Fruit fly (Drosophila melanogaster) whole organism, prepupa: ENCODE results near the gene osk.

Source experiments
- Blimp-1 ChIP-seq: fragments of 200-800 bp; sonication (Bioruptor generic); optimal IDR thresholded peaks from 3 replicates; lab custom pipeline; 2017; ENCODE audit warnings: missing biosample characterization, missing genetic modification characterization, mild to moderate bottlenecking, moderate library complexity, missing genetic modification reagents
- CG10631 ChIP-seq: fragments of 200-800 bp; sonication (Bioruptor generic); optimal IDR thresholded peaks from 2 replicates; lab custom pipeline; 2016; ENCODE audit warnings: missing biosample characterization, missing genetic modification characterization
- CG10669 ChIP-seq: fragments of 200-800 bp; sonication (Bioruptor generic); optimal IDR thresholded peaks from 3 replicates; lab custom pipeline; 2018; ENCODE audit warnings: missing biosample characterization, mild to moderate bottlenecking, missing genetic modification characterization, moderate library complexity
- CG11294 ChIP-seq: fragments of 200-800 bp; sonication (Bioruptor generic); IDR thresholded peaks from 2 replicates; pipeline ENCODE4 v1.3.6; 2022; ENCODE audit warnings: missing biosample characterization, missing genetic modification characterization
- CG11762 ChIP-seq: fragments of 200-800 bp; sonication (Bioruptor generic); optimal IDR thresholded peaks from 3 replicates; lab custom pipeline; 2016; ENCODE audit warnings: missing biosample characterization, missing genetic modification characterization; ENCODE audit not compliant: insufficient read depth
- CG15336 ChIP-seq: fragments of 200-800 bp; sonication (Bioruptor generic); IDR thresholded peaks from 2 replicates; pipeline ENCODE4 v1.3.6; 2022; ENCODE audit warnings: missing biosample characterization, missing genetic modification characterization
- CG1621 ChIP-seq: fragments of 200-800 bp; sonication (Bioruptor generic); optimal IDR thresholded peaks from 3 replicates; lab custom pipeline; 2018; ENCODE audit warnings: missing biosample characterization, mild to moderate bottlenecking, missing genetic modification characterization
- CG16779 ChIP-seq: fragments of 200-800 bp; sonication (Bioruptor generic); optimal IDR thresholded peaks from 3 replicates; lab custom pipeline; 2017; ENCODE audit warnings: missing biosample characterization, mild to moderate bottlenecking, missing genetic modification characterization
- CG3032 ChIP-seq: fragments of 200-800 bp; optimal IDR thresholded peaks from 2 replicates; lab custom pipeline; 2019; ENCODE audit warnings: missing biosample characterization, mild to moderate bottlenecking, missing genetic modification characterization, moderate library complexity
- CG31627 ChIP-seq: fragments of 200-800 bp; sonication (Bioruptor generic); optimal IDR thresholded peaks from 3 replicates; lab custom pipeline; 2016; ENCODE audit warnings: missing biosample characterization, missing genetic modification characterization
- CG32006 ChIP-seq: fragments of 200-800 bp; sonication (Bioruptor generic); optimal IDR thresholded peaks from 3 replicates; lab custom pipeline; 2017; ENCODE audit warnings: missing biosample characterization, mild to moderate bottlenecking, missing genetic modification characterization
- CG3919 ChIP-seq: fragments of 200-800 bp; sonication (Bioruptor generic); optimal IDR thresholded peaks from 3 replicates; lab custom pipeline; 2016; ENCODE audit warnings: missing biosample characterization, missing genetic modification characterization
- CG6276 ChIP-seq: fragments of 200-800 bp; sonication (Bioruptor generic); optimal IDR thresholded peaks from 2 replicates; lab custom pipeline; 2017; ENCODE audit warnings: missing biosample characterization, mild to moderate bottlenecking, missing genetic modification characterization
- CG6792 ChIP-seq: fragments of 200-800 bp; sonication (Bioruptor generic); optimal IDR thresholded peaks from 3 replicates; lab custom pipeline; 2016; ENCODE audit warnings: missing biosample characterization, missing genetic modification characterization
- CG6808 ChIP-seq: fragments of 200-800 bp; sonication (Bioruptor generic); optimal IDR thresholded peaks from 3 replicates; lab custom pipeline; 2017; ENCODE audit warnings: missing biosample characterization, missing genetic modification characterization, mild to moderate bottlenecking, moderate library complexity, missing genetic modification reagents
- CG6854 ChIP-seq: fragments of 200-800 bp; sonication (Bioruptor generic); optimal IDR thresholded peaks from 2 replicates; lab custom pipeline; 2017; ENCODE audit warnings: missing biosample characterization, mild to moderate bottlenecking, missing genetic modification characterization
- CG7368 ChIP-seq: fragments of 200-800 bp; sonication (Bioruptor generic); optimal IDR thresholded peaks from 3 replicates; lab custom pipeline; 2016; ENCODE audit warnings: missing biosample characterization, missing genetic modification characterization
- CG8119 ChIP-seq: fragments of 200-800 bp; sonication (Bioruptor generic); IDR thresholded peaks from 3 replicates; pipeline ENCODE4 v1.3.6; 2022; ENCODE audit warnings: missing biosample characterization, missing genetic modification characterization
- CG8319 ChIP-seq: fragments of 200-800 bp; sonication (Bioruptor generic); optimal IDR thresholded peaks from 3 replicates; lab custom pipeline; 2016; ENCODE audit warnings: missing biosample characterization, missing genetic modification characterization
- CG8632 ChIP-seq: fragments of 200-800 bp; sonication (Bioruptor generic); optimal IDR thresholded peaks from 3 replicates; lab custom pipeline; 2016; ENCODE audit warnings: missing biosample characterization, missing genetic modification characterization
- CG9139 ChIP-seq: fragments of 200-800 bp; sonication (Bioruptor generic); optimal IDR thresholded peaks from 3 replicates; lab custom pipeline; 2017; ENCODE audit warnings: missing biosample characterization, mild to moderate bottlenecking, missing genetic modification characterization
- Eip75B ChIP-seq: fragments of 200-800 bp; sonication (Bioruptor generic); optimal IDR thresholded peaks from 3 replicates; lab custom pipeline; 2016; ENCODE audit warnings: missing biosample characterization, missing genetic modification characterization
- Eip78C ChIP-seq: fragments of 200-800 bp; sonication (Bioruptor generic); peaks from one replicate; lab custom pipeline; 2016; ENCODE audit warnings: missing biosample characterization, missing genetic modification characterization
- Eip93F ChIP-seq: fragments of 200-800 bp; sonication (Bioruptor generic); optimal IDR thresholded peaks from 2 replicates; lab custom pipeline; 2016; ENCODE audit warnings: missing biosample characterization, mild to moderate bottlenecking, missing genetic modification characterization
- Ets96B ChIP-seq: fragments of 200-800 bp; optimal IDR thresholded peaks from 2 replicates; lab custom pipeline; 2019; ENCODE audit warnings: missing biosample characterization, mild to moderate bottlenecking, missing genetic modification characterization, moderate library complexity
- Hr38 ChIP-seq: sonication (Bioruptor generic); optimal IDR thresholded peaks from 2 replicates; lab custom pipeline; 2016; ENCODE audit warnings: missing biosample characterization, missing genetic modification characterization
- Hr39 ChIP-seq: fragments of 200-800 bp; sonication (Bioruptor generic); optimal IDR thresholded peaks from 2 replicates; lab custom pipeline; 2016; ENCODE audit warnings: missing biosample characterization, missing genetic modification characterization
- Hr4 ChIP-seq: fragments of 200-800 bp; sonication (Bioruptor generic); optimal IDR thresholded peaks from 3 replicates; lab custom pipeline; 2016; ENCODE audit warnings: missing biosample characterization, missing genetic modification characterization
- Lpt ChIP-seq: fragments of 200-800 bp; sonication (Bioruptor generic); optimal IDR thresholded peaks from 3 replicates; lab custom pipeline; 2016; ENCODE audit warnings: missing biosample characterization, missing genetic modification characterization
- Met ChIP-seq: fragments of 200-800 bp; sonication (Bioruptor generic); optimal IDR thresholded peaks from 3 replicates; lab custom pipeline; 2016; ENCODE audit warnings: missing biosample characterization, missing genetic modification characterization
- Smox ChIP-seq: fragments of 200-800 bp; sonication (Bioruptor generic); optimal IDR thresholded peaks from 3 replicates; lab custom pipeline; 2016; ENCODE audit warnings: missing biosample characterization, missing genetic modification characterization
- Sox102F ChIP-seq: fragments of 200-800 bp; sonication (Bioruptor generic); optimal IDR thresholded peaks from 2 replicates; lab custom pipeline; 2016; ENCODE audit warnings: missing biosample characterization, mild to moderate bottlenecking, missing genetic modification characterization
- Sox14 ChIP-seq: fragments of 200-800 bp; sonication (Bioruptor generic); optimal IDR thresholded peaks from 3 replicates; lab custom pipeline; 2016; ENCODE audit warnings: missing biosample characterization, missing genetic modification characterization
- Sox15 ChIP-seq: fragments of 200-800 bp; sonication (Bioruptor generic); optimal IDR thresholded peaks from 3 replicates; lab custom pipeline; 2016; ENCODE audit warnings: missing biosample characterization, missing genetic modification characterization
- achi ChIP-seq: fragments of 200-800 bp; sonication (Bioruptor generic); optimal IDR thresholded peaks from 3 replicates; lab custom pipeline; 2016; ENCODE audit warnings: missing biosample characterization, missing genetic modification characterization
- acj6 ChIP-seq: fragments of 200-800 bp; sonication (Bioruptor generic); optimal IDR thresholded peaks from 3 replicates; lab custom pipeline; 2016; ENCODE audit warnings: missing biosample characterization, missing genetic modification characterization
- cyc ChIP-seq: fragments of 200-800 bp; sonication (Bioruptor generic); optimal IDR thresholded peaks from 3 replicates; lab custom pipeline; 2016; ENCODE audit warnings: missing biosample characterization, missing genetic modification characterization
- dsx ChIP-seq: fragments of 200-800 bp; optimal IDR thresholded peaks from 3 replicates; lab custom pipeline; 2019; ENCODE audit warnings: missing biosample characterization, mild to moderate bottlenecking, missing genetic modification characterization, moderate library complexity; ENCODE audit not compliant: poor library complexity, severe bottlenecking
- eg ChIP-seq: fragments of 200-800 bp; sonication (Bioruptor generic); IDR thresholded peaks from 3 replicates; pipeline ENCODE4 v1.3.6; 2022; ENCODE audit warnings: missing biosample characterization, missing genetic modification characterization
- esn ChIP-seq: fragments of 200-800 bp; sonication (Bioruptor generic); optimal IDR thresholded peaks from 2 replicates; lab custom pipeline; 2016; ENCODE audit warnings: missing biosample characterization, mild to moderate bottlenecking, missing genetic modification characterization, moderate library complexity
- fd85E ChIP-seq: fragments of 200-800 bp; sonication (Bioruptor generic); optimal IDR thresholded peaks from 3 replicates; lab custom pipeline; 2016; ENCODE audit warnings: missing biosample characterization, missing genetic modification characterization
- fkh ChIP-seq: fragments of 200-800 bp; sonication (Bioruptor generic); optimal IDR thresholded peaks from 3 replicates; lab custom pipeline; 2017; ENCODE audit warnings: missing biosample characterization, mild to moderate bottlenecking, missing genetic modification characterization, moderate library complexity
- lz ChIP-seq: fragments of 200-800 bp; sonication (Bioruptor generic); optimal IDR thresholded peaks from 3 replicates; lab custom pipeline; 2016; ENCODE audit warnings: missing biosample characterization, missing genetic modification characterization
- pdm3 ChIP-seq: fragments of 200-800 bp; sonication (Bioruptor generic); optimal IDR thresholded peaks from 3 replicates; lab custom pipeline; 2016; ENCODE audit warnings: missing biosample characterization, missing genetic modification characterization
- ss ChIP-seq, 2 experiments: fragments of 200-800 bp; sonication (Bioruptor generic); optimal IDR thresholded peaks; 2 replicates in 1 of 2; 3 replicates in 1 of 2; lab custom pipeline; 2017 to 2018; ENCODE audit warnings: mild to moderate bottlenecking in 2 of 2, missing biosample characterization in 2 of 2, missing genetic modification characterization in 2 of 2, moderate library complexity in 1 of 2
- svp ChIP-seq: fragments of 200-800 bp; sonication (Bioruptor generic); peaks from one replicate; lab custom pipeline; 2016; ENCODE audit warnings: missing biosample characterization, missing genetic modification characterization
- topi ChIP-seq: fragments of 200-800 bp; sonication (Bioruptor generic); optimal IDR thresholded peaks from 3 replicates; lab custom pipeline; 2016; ENCODE audit warnings: missing biosample characterization, missing genetic modification characterization
- vri ChIP-seq: fragments of 200-800 bp; sonication (Bioruptor generic); optimal IDR thresholded peaks from 3 replicates; lab custom pipeline; 2016; ENCODE audit warnings: missing biosample characterization, mild to moderate bottlenecking, missing genetic modification characterization

osk gene

dm6 chr3R:8957739-8958138 is 22.8 kb downstream of the osk start:
- TF ChIP-seq cyc (GFP tag; lab: Kevin White, UChicago) (peak; percentile 38), CG10669 (GFP tag; lab: Kevin White, UChicago) (peak; percentile 9), Ets96B (tag; lab: Kevin White, UChicago) (peak; percentile 37), CG6792 (GFP tag; lab: Kevin White, UChicago) (no peak), CG7368 (GFP tag; lab: Kevin White, UChicago) (no peak), ss (GFP tag; optimal IDR thresholded peaks at IDR 0.05; lab: Kevin White, UChicago) (peak in 1 of 2 experiments; percentile 47), vri (peak; percentile 3), Met (GFP tag; lab: Kevin White, UChicago) (peak; percentile 34), achi (GFP tag; lab: Kevin White, UChicago) (no peak), svp (peak; percentile 83), CG31627 (GFP tag; lab: Kevin White, UChicago) (peak; percentile 32), lz (GFP tag; lab: Kevin White, UChicago) (peak; percentile 37), CG11762 (GFP tag; lab: Kevin White, UChicago) (no peak), CG16779 (tag; lab: Kevin White, UChicago) (no peak), Hr39 (peak; percentile 14), CG6276 (GFP tag; lab: Kevin White, UChicago) (no peak), Eip78C (peak; percentile 75), Hr38 (no peak), Sox14 (GFP tag; lab: Kevin White, UChicago) (peak; percentile 31), fkh (GFP tag; lab: Kevin White, UChicago) (no peak), acj6 (GFP tag; lab: Kevin White, UChicago) (peak; percentile 4), CG8319 (no peak), esn (GFP tag; lab: Kevin White, UChicago) (peak; percentile 28), Sox102F (peak; percentile 37), Smox (GFP tag; lab: Kevin White, UChicago) (peak; percentile 13), CG3032 (tag; lab: Kevin White, UChicago) (peak; percentile 38), dsx (peak; percentile 75), CG3919 (GFP tag; lab: Kevin White, UChicago) (peak; percentile 3), CG6808 (peak; percentile 1), Eip75B (GFP tag; lab: Kevin White, UChicago) (peak; percentile 48), CG32006 (GFP tag; lab: Kevin White, UChicago) (peak; percentile 0), CG11294 (no peak), CG15336 (GFP tag; lab: Robert Waterston, UW) (0 out of 2 replicates have a peak, but pooled peaks have one; percentile 6), topi (GFP tag; lab: Kevin White, UChicago) (peak; percentile 19), CG6854 (GFP tag; lab: Kevin White, UChicago) (no peak), pdm3 (peak; percentile 30)
- TF ChIP-seq, all 60 proteins: peak for 25

dm6 chr3R:8958300-8958699 is 23.4 kb downstream of the osk start:
- TF ChIP-seq CG11294, result no peak
- TF ChIP-seq CG8632 (GFP tag; lab: Kevin White, UChicago), result peak; percentile 38
- TF ChIP-seq achi (GFP tag; lab: Kevin White, UChicago), result peak; percentile 42
- peak; percentile 73 for TF ChIP-seq Ets96B (tag; lab: Kevin White, UChicago)
- TF ChIP-seq CG9139 (GFP tag; lab: Kevin White, UChicago), result no peak
- no peak for TF ChIP-seq CG8319
- peak; percentile 46 for TF ChIP-seq CG8119
- TF ChIP-seq CG7368 (GFP tag; lab: Kevin White, UChicago), result no peak
- peak; percentile 75 for TF ChIP-seq Eip78C
- TF ChIP-seq Eip75B (GFP tag; lab: Kevin White, UChicago), result peak; percentile 53
- peak; percentile 75 for TF ChIP-seq CG10631
- TF ChIP-seq Blimp-1 (GFP tag; lab: Kevin White, UChicago), result no peak
- TF ChIP-seq Sox15 (GFP tag; lab: Kevin White, UChicago), result no peak
- TF ChIP-seq eg (GFP tag; lab: Robert Waterston, UW), result peak; percentile 74
- TF ChIP-seq CG6808, result peak; percentile 64
- no peak for TF ChIP-seq Sox102F
- no peak for TF ChIP-seq Eip93F (GFP tag; lab: Kevin White, UChicago)
- TF ChIP-seq CG31627 (GFP tag; lab: Kevin White, UChicago), result no peak
- TF ChIP-seq fd85E (GFP tag; lab: Kevin White, UChicago), result no peak
- peak; percentile 52 for TF ChIP-seq CG1621 (tag; lab: Kevin White, UChicago)
- peak; percentile 50 for TF ChIP-seq Lpt (GFP tag; lab: Kevin White, UChicago)
- no peak for TF ChIP-seq svp
- peak; percentile 49 for TF ChIP-seq Hr4 (GFP tag; lab: Kevin White, UChicago)
- peak; percentile 39 for TF ChIP-seq dsx
- TF ChIP-seq CG6854 (GFP tag; lab: Kevin White, UChicago), result no peak
- TF ChIP-seq Sox14 (GFP tag; lab: Kevin White, UChicago), result peak; percentile 59
- no peak for TF ChIP-seq Met (GFP tag; lab: Kevin White, UChicago)
- peak; percentile 67 for TF ChIP-seq CG3919 (GFP tag; lab: Kevin White, UChicago)
- TF ChIP-seq CG11762 (GFP tag; lab: Kevin White, UChicago), result no peak
- TF ChIP-seq pdm3, result peak; percentile 41
- peak; percentile 39 for TF ChIP-seq acj6 (GFP tag; lab: Kevin White, UChicago)
